Worm (Caenorhabditis elegans) whole organism, L2 larva: ENCODE data around the gene F56D5.2.

Experiments
- F13H6.1 ChIP-seq: sonication (generic microtip); optimal IDR thresholded peaks from 2 replicates; lab custom pipeline; 2016; ENCODE audit warnings: missing genetic modification characterization, missing compliant biosample characterization
- ama-1 ChIP-seq: fragments of 150-350 bp; optimal IDR thresholded peaks from 2 replicates; lab custom pipeline; 2018; ENCODE audit warnings: inconsistent platforms
- fos-1 ChIP-seq: fragments of 150-350 bp; optimal IDR thresholded peaks from 2 replicates; lab custom pipeline; 2014; ENCODE audit warnings: missing biosample characterization, missing genetic modification characterization
- unc-62 ChIP-seq: fragments of 150-350 bp; optimal IDR thresholded peaks from 2 replicates; lab custom pipeline; 2014; ENCODE audit warnings: missing biosample characterization, missing genetic modification reagents, missing genetic modification characterization
- ztf-4 ChIP-seq: fragments of 150-350 bp; optimal IDR thresholded peaks from 2 replicates; lab custom pipeline; 2014; ENCODE audit warnings: missing biosample characterization, missing genetic modification characterization

DNA sequence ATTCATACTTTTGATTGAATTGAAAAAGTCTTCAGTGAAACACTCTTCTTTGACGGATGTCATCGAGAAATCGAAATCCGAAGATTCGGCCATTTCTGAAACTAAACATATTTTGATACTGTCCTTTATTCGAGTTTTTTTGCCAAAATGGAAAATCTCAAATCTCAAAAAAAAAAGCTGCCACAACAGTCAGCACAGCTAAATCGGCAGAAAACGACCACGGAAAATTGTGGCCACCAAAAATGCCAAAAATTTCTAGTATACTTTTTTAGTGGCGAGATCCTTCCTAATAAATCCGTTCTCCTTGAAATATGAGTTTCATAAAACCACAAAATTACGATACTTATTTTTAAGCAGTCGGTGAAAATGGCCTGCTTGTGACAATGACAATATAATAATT, 45.5 kb upstream of the F56D5.2 start, which contains the start of gene F38E11.9:
- no peak for TF ChIP-seq ama-1 (lab: Kevin White, UChicago)
- no peak for TF ChIP-seq fos-1 (tag; lab: Kevin White, UChicago)
- no peak for TF ChIP-seq unc-62 (GFP tag; lab: Kevin White, UChicago)
- no peak for TF ChIP-seq F13H6.1 (tag; lab: Kevin White, UChicago)
- TF ChIP-seq ztf-4 (tag; lab: Kevin White, UChicago), result no peak
